Fruit fly (Drosophila melanogaster) Kc167 (cell line): ENCODE data around the gene Polr1D.

Source experiments
- Sin3A ChIP-seq: fragments of >200 bp; optimal IDR thresholded peaks from 2 replicates; lab custom pipeline; 2018; ENCODE audit warnings: missing external identifiers
- insv ChIP-seq: fragments of >200 bp; optimal IDR thresholded peaks from 3 replicates; lab custom pipeline; 2018; ENCODE audit warnings: missing external identifiers
- psq ChIP-seq: fragments of >200 bp; optimal IDR thresholded peaks from 2 replicates; lab custom pipeline; 2017; ENCODE audit warnings: missing external identifiers

dm6 chr2L:19162330-19163100, 27.5 kb upstream of the Polr1D start:
- no peak for TF ChIP-seq psq (lab: Kevin White, UChicago)
- TF ChIP-seq insv (lab: Kevin White, UChicago) = no peak
- no peak for TF ChIP-seq Sin3A (lab: Kevin White, UChicago)
